Worm (Caenorhabditis elegans) whole organism, young adult: ENCODE results near the gene haly-1.

Experiments used
- B0019.2 ChIP-seq: fragments of 200-800 bp; sonication (Bioruptor generic); conservative IDR thresholded peaks from 2 replicates; pipeline ENCODE4 v1.3.6; 2022; ENCODE audit warnings: missing genetic modification reagents, missing genetic modification characterization, missing compliant biosample characterization
- F10E7.11 ChIP-seq: sonication (generic microtip); optimal IDR thresholded peaks from 2 replicates; lab custom pipeline; 2017; ENCODE audit warnings: mild to moderate bottlenecking, missing genetic modification characterization, moderate library complexity, missing compliant biosample characterization
- F23B12.7 ChIP-seq: sonication (generic microtip); optimal IDR thresholded peaks from 2 replicates; lab custom pipeline; 2017; ENCODE audit warnings: missing genetic modification characterization, mild to moderate bottlenecking, missing compliant biosample characterization, antibody characterized with exemption, moderate library complexity; ENCODE audit not compliant: insufficient read depth
- F49E8.2 ChIP-seq: sonication (generic microtip); optimal IDR thresholded peaks from 3 replicates; lab custom pipeline; 2017; ENCODE audit warnings: missing genetic modification characterization, mild to moderate bottlenecking, missing compliant biosample characterization, antibody characterized with exemption, moderate library complexity; ENCODE audit not compliant: insufficient read depth
- F52B5.7 ChIP-seq: sonication (generic microtip); optimal IDR thresholded peaks from 2 replicates; lab custom pipeline; 2016; ENCODE audit warnings: mild to moderate bottlenecking, missing genetic modification characterization, missing compliant biosample characterization
- Y56A3A.18 ChIP-seq: fragments of 200-800 bp; sonication (Bioruptor generic); IDR thresholded peaks from 2 replicates; pipeline ENCODE4 v1.3.6; 2022; ENCODE audit warnings: missing genetic modification reagents, missing genetic modification characterization, missing compliant biosample characterization
- attf-5 ChIP-seq: fragments of 200-800 bp; sonication (Bioruptor generic); optimal IDR thresholded peaks from 2 replicates; lab custom pipeline; 2018; ENCODE audit warnings: mild to moderate bottlenecking, missing genetic modification characterization, missing compliant biosample characterization
- attf-6 ChIP-seq: fragments of 200-800 bp; sonication (Bioruptor generic); IDR thresholded peaks from 2 replicates; pipeline ENCODE4 v1.3.6; 2022; ENCODE audit warnings: missing genetic modification reagents, missing genetic modification characterization, missing compliant biosample characterization
- cebp-2 ChIP-seq: fragments of 200-800 bp; sonication (Bioruptor generic); IDR thresholded peaks from 2 replicates; pipeline ENCODE4 v1.3.6; 2022; ENCODE audit warnings: missing genetic modification characterization, missing compliant biosample characterization
- ceh-27 ChIP-seq: fragments of 200-800 bp; sonication (Bioruptor generic); optimal IDR thresholded peaks from 2 replicates; lab custom pipeline; 2018; ENCODE audit warnings: mild to moderate bottlenecking, missing genetic modification characterization, moderate library complexity, missing compliant biosample characterization
- ceh-58 ChIP-seq: fragments of 200-800 bp; sonication (Bioruptor generic); IDR thresholded peaks from 2 replicates; pipeline ENCODE4 v1.3.6; 2022; ENCODE audit warnings: missing genetic modification characterization, missing compliant biosample characterization
- efl-1 ChIP-seq: fragments of 150-350 bp; optimal IDR thresholded peaks from 2 replicates; lab custom pipeline; 2014; ENCODE audit warnings: missing biosample characterization, missing genetic modification reagents, missing genetic modification characterization
- egrh-3 ChIP-seq: fragments of 200-800 bp; sonication (Bioruptor generic); IDR thresholded peaks from 2 replicates; pipeline ENCODE4 v1.3.6; 2022; ENCODE audit warnings: missing genetic modification reagents, missing genetic modification characterization, missing compliant biosample characterization
- ets-4 ChIP-seq: fragments of 200-800 bp; sonication (Bioruptor generic); optimal IDR thresholded peaks from 2 replicates; lab custom pipeline; 2018; ENCODE audit warnings: mild to moderate bottlenecking, missing genetic modification characterization, missing compliant biosample characterization
- him-1 ChIP-seq: sonication (generic microtip); optimal IDR thresholded peaks from 2 replicates; lab custom pipeline; 2016; ENCODE audit warnings: missing genotype, missing genetic modification reagents, missing genetic modification characterization, missing compliant biosample characterization
- hsf-1 ChIP-seq: fragments of 200-800 bp; sonication (Bioruptor generic); IDR thresholded peaks from 2 replicates; pipeline ENCODE4 v1.3.6; 2022; ENCODE audit warnings: missing genetic modification reagents, missing genetic modification characterization, missing compliant biosample characterization
- lag-1 ChIP-seq: fragments of 200-800 bp; sonication (Bioruptor generic); IDR thresholded peaks from 2 replicates; pipeline ENCODE4 v1.3.6; 2022; ENCODE audit warnings: missing genetic modification reagents, missing genetic modification characterization, missing compliant biosample characterization
- lin-35 ChIP-seq, 3 experiments: fragments of 150-350 bp in 2 of 3; sonication (generic microtip) in 1 of 3; optimal IDR thresholded peaks; 2 replicates each; lab custom pipeline; 2014 to 2018; ENCODE audit warnings: missing biosample characterization in 3 of 3, missing genetic modification characterization in 3 of 3, missing genetic modification reagents in 3 of 3
- lin-40 ChIP-seq: sonication (generic microtip); optimal IDR thresholded peaks from 2 replicates; lab custom pipeline; 2016; ENCODE audit warnings: missing genetic modification characterization, mild to moderate bottlenecking, missing compliant biosample characterization, missing genotype, missing genetic modification reagents
- lin-54 ChIP-seq: fragments of 200-800 bp; sonication (Bioruptor generic); optimal IDR thresholded peaks from 2 replicates; lab custom pipeline; 2018; ENCODE audit warnings: mild to moderate bottlenecking, missing genetic modification characterization, missing compliant biosample characterization
- madf-8 ChIP-seq: fragments of 200-800 bp; sonication (Bioruptor generic); conservative IDR thresholded peaks from 2 replicates; pipeline ENCODE4 v1.3.6; 2022; ENCODE audit warnings: missing genetic modification reagents, missing genetic modification characterization, missing compliant biosample characterization
- nhr-179 ChIP-seq: sonication (generic microtip); optimal IDR thresholded peaks from 2 replicates; lab custom pipeline; 2016; ENCODE audit warnings: mild to moderate bottlenecking, missing genetic modification characterization, missing compliant biosample characterization
- nhr-27 ChIP-seq: fragments of 200-800 bp; sonication (Bioruptor generic); optimal IDR thresholded peaks from 2 replicates; lab custom pipeline; 2018; ENCODE audit warnings: mild to moderate bottlenecking, missing genetic modification characterization, moderate library complexity, missing compliant biosample characterization
- nhr-80 ChIP-seq: sonication (generic microtip); optimal IDR thresholded peaks from 2 replicates; lab custom pipeline; 2016; ENCODE audit warnings: missing genetic modification characterization, missing compliant biosample characterization
- pbrm-1 ChIP-seq: fragments of 200-800 bp; sonication (Bioruptor generic); IDR thresholded peaks from 2 replicates; pipeline ENCODE4 v1.3.6; 2022; ENCODE audit warnings: missing genetic modification reagents, missing genetic modification characterization, missing compliant biosample characterization
- sdz-38 ChIP-seq: sonication (generic microtip); optimal IDR thresholded peaks from 2 replicates; lab custom pipeline; 2016; ENCODE audit warnings: missing genotype, missing genetic modification characterization, missing compliant biosample characterization
- snpc-3.4 ChIP-seq: sonication (generic microtip); optimal IDR thresholded peaks from 2 replicates; lab custom pipeline; 2017; ENCODE audit warnings: missing genetic modification characterization, mild to moderate bottlenecking, missing compliant biosample characterization, antibody characterized with exemption, moderate library complexity, missing genotype, missing genetic modification reagents
- sptf-2 ChIP-seq: fragments of 200-800 bp; sonication (Bioruptor generic); optimal IDR thresholded peaks from 2 replicates; lab custom pipeline; 2018; ENCODE audit warnings: mild to moderate bottlenecking, missing genetic modification characterization, missing compliant biosample characterization
- tbx-9 ChIP-seq: sonication (generic microtip); optimal IDR thresholded peaks from 2 replicates; lab custom pipeline; 2016; ENCODE audit warnings: borderline replicate concordance, missing genetic modification characterization, inconsistent platforms, missing compliant biosample characterization
- ztf-18 ChIP-seq: sonication (generic microtip); optimal IDR thresholded peaks from 2 replicates; lab custom pipeline; 2016; ENCODE audit warnings: missing genotype, mild to moderate bottlenecking, missing genetic modification characterization, missing compliant biosample characterization
- ztf-22 ChIP-seq: fragments of 200-800 bp; sonication (Bioruptor generic); optimal IDR thresholded peaks from 2 replicates; lab custom pipeline; 2018; ENCODE audit warnings: mild to moderate bottlenecking, missing genetic modification characterization, moderate library complexity, missing compliant biosample characterization
- ztf-25 ChIP-seq: fragments of 200-800 bp; sonication (Bioruptor generic); IDR thresholded peaks from 2 replicates; pipeline ENCODE4 v1.3.6; 2022; ENCODE audit warnings: missing genetic modification reagents, missing genetic modification characterization, missing compliant biosample characterization
- ztf-3 ChIP-seq: fragments of 200-800 bp; sonication (Bioruptor generic); optimal IDR thresholded peaks from 2 replicates; lab custom pipeline; 2018; ENCODE audit warnings: mild to moderate bottlenecking, missing genetic modification characterization, missing compliant biosample characterization
- ztf-6 ChIP-seq: fragments of 200-800 bp; sonication (Bioruptor generic); IDR thresholded peaks from 2 replicates; pipeline ENCODE4 v1.3.6; 2022; ENCODE audit warnings: missing genetic modification reagents, missing genetic modification characterization, missing compliant biosample characterization

Gene haly-1

DNA sequence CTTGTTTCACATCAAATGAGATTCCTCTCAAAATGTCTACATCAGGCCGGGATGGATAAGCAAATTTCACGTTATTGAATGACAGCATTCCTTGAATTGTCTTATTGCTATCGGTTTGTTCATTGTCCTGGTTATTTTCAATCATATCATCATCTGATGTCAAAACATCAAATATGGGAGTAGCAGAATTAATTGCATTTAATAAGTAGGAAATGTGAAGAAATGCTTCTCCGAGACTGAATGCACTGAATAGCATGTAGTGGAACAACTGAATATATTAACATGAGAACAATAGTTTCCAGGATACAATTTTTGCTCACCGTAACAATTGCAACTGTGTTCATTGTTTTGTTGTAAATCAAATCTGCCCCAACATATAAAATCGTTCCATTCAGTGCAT is 33.8 kb downstream of the haly-1 start:
- no peak for TF ChIP-seq ztf-6 (GFP tag; lab: Robert Waterston, UW)

DNA sequence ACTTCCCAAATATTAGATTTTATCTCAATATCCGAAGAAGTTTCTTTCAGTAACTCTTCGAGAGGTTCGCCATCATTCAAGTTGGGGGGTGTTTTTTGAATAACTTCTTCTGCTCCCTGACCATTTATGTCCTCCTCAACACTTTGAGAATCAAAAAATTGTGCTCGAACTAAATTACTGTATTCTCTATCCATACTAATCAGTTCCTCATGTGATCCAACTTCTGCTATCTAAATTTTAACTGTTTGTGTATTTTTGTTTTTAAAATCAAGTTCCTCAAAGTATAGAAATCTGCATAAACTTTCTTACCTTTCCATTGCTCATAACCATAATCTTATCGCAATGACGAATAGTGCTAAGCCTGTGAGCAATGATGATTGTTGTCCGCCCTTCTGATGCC is 34.7 kb downstream of the haly-1 start:
- TF ChIP-seq F10E7.11 (no peak), sdz-38 (no peak), efl-1 (no peak), lin-40 (tag; lab: Kevin White, UChicago) (no peak), attf-5 (GFP tag; lab: Kevin White, UChicago) (no peak), ceh-27 (no peak), F23B12.7 (tag; lab: Kevin White, UChicago) (no peak), lin-35 (GFP tag; optimal IDR thresholded peaks at IDR 0.05; lab: Kevin White, UChicago) (no peak), lin-54 (GFP tag; lab: Kevin White, UChicago) (no peak), ztf-18 (tag; lab: Kevin White, UChicago) (no peak), F52B5.7 (tag; lab: Kevin White, UChicago) (no peak), B0019.2 (GFP tag; lab: Robert Waterston, UW) (no peak), egrh-3 (GFP tag; lab: Robert Waterston, UW) (no peak), tbx-9 (tag; lab: Kevin White, UChicago) (no peak), ztf-25 (GFP tag; lab: Robert Waterston, UW) (no peak), sptf-2 (GFP tag; lab: Kevin White, UChicago) (no peak), pbrm-1 (GFP tag; lab: Robert Waterston, UW) (no peak), lag-1 (GFP tag; lab: Robert Waterston, UW) (no peak), nhr-179 (no peak), nhr-80 (tag; lab: Kevin White, UChicago) (no peak)

DNA sequence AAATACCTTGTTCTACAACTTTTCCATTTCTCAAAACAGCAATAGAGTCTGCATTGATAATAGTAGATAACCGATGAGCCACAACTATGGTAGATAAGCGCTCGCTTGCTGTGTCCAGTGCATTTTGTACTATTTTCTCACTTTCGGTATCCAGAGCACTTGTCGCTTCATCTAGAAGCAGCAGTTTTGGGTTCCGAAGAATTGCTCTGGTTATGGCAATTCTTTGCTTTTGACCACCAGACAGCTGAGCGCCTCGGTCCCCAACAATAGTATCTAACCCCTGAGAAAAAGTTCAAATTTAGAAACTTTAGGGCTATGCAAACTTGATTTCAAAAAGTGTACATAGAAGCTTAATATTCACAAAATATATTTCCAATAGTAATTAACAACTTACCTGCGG is 36.8 kb downstream of the haly-1 start:
- no peak for TF ChIP-seq ceh-58 (GFP tag; lab: Robert Waterston, UW)

DNA sequence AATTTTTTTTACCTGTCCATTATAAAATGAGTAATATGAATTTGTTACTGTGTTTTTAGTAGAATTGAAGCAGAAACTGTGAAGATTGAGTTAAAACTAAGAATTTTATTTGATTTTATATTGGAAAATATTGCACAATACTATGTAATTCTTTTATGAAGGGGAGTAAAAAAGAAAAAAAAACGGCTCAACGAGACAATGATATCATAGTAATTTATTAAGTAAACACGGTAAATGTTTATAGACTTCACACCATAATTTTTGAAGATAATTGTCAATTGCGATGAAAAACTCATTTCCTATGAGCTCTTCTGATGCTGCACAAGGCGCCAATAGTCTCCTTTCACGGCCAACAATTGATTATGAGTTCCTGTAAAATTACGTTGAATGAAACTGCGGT is 37.2 kb downstream of the haly-1 start, which contains the start of gene pgp-5:
Gene pgp-5 (minus strand): TSS at position 87 of the 400 bp plus-strand sequence.
- TF ChIP-seq F49E8.2 (no peak), ets-4 (GFP tag; lab: Kevin White, UChicago) (no peak), him-1 (tag; lab: Kevin White, UChicago) (no peak), ztf-3 (GFP tag; lab: Kevin White, UChicago) (no peak), ceh-27 (no peak), nhr-27 (tag; lab: Kevin White, UChicago) (no peak), madf-8 (GFP tag; lab: Robert Waterston, UW) (no peak), ztf-22 (GFP tag; lab: Kevin White, UChicago) (no peak)

DNA sequence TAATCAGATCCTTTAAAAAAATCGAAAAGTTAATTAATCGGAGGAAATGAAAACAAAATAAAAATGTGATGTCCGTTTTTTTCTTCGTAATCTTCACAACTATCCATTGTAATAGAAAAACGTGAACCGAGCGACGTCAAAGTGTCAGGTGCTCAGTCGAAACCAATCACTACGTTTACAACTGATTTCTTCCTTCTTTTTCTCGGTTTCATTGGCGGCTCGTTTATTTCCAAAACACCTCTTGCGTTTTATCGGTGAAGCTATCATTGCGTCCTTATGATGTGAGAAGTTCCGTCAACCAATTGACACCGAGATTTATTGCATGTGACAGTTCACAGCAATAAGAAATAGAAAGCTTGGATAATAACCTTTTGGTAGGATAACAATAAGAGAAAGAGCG is 43.1 kb downstream of the haly-1 start:
- TF ChIP-seq F52B5.7 (tag; lab: Kevin White, UChicago), result no peak

DNA sequence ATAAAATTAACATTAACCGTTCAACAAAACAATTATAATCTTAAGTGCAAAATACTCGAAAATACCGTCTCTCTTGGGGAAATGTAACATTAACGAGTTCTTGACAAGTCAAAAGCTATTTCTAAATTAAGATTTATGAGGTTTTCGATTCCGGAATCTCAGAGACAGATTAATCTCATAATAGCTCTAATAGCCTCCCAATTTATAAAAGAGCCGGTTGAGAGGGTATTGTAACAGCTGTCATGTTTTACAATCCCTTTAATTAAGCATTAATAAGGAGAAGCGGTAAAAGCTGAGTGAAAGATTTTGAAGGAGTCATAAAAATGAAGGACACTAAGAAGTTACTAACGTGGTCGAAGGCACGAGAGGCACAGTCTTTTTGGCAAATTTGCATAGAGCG is 44.7 kb downstream of the haly-1 start:
- TF ChIP-seq snpc-3.4 (tag; lab: Kevin White, UChicago), result no peak
- TF ChIP-seq cebp-2, result no peak
- no peak for TF ChIP-seq attf-6 (GFP tag; lab: Robert Waterston, UW)
- no peak for TF ChIP-seq hsf-1 (GFP tag; lab: Robert Waterston, UW)
- TF ChIP-seq Y56A3A.18, result no peak
- no peak for TF ChIP-seq F10E7.11
- TF ChIP-seq nhr-80 (tag; lab: Kevin White, UChicago), result no peak
